Fruit fly (Drosophila melanogaster) whole organism, embryonic: ENCODE measurements around the gene CG12289.

Experiments used
- Antp ChIP-seq: fragments of 200-800 bp; sonication (Bioruptor generic); optimal IDR thresholded peaks from 3 replicates; lab custom pipeline; 2016; ENCODE audit warnings: missing biosample characterization, missing genetic modification characterization
- CG10274 ChIP-seq: fragments of 200-800 bp; sonication (Bioruptor generic); optimal IDR thresholded peaks from 3 replicates; lab custom pipeline; 2017; ENCODE audit warnings: missing biosample characterization, mild to moderate bottlenecking, missing genetic modification characterization
- CG12071 ChIP-seq: fragments of 200-800 bp; sonication (Bioruptor generic); optimal IDR thresholded peaks from 3 replicates; lab custom pipeline; 2018; ENCODE audit warnings: missing biosample characterization, mild to moderate bottlenecking, missing genetic modification characterization
- CG12104 ChIP-seq: fragments of 200-800 bp; sonication (Bioruptor generic); optimal IDR thresholded peaks from 3 replicates; lab custom pipeline; 2016; ENCODE audit warnings: missing biosample characterization, missing genetic modification characterization
- CG13624 ChIP-seq: fragments of 200-800 bp; sonication (Bioruptor generic); optimal IDR thresholded peaks from 2 replicates; lab custom pipeline; 2016; ENCODE audit warnings: missing biosample characterization, missing genetic modification characterization
- CG14667 ChIP-seq: fragments of 200-800 bp; sonication (Bioruptor generic); IDR thresholded peaks from 2 replicates; pipeline ENCODE4 v1.3.6; 2022; ENCODE audit warnings: missing biosample characterization, missing genetic modification characterization
- CG1529 ChIP-seq: fragments of 200-800 bp; sonication (Bioruptor generic); optimal IDR thresholded peaks from 3 replicates; lab custom pipeline; 2018; ENCODE audit warnings: missing biosample characterization, missing genetic modification characterization
- CG1647 ChIP-seq: fragments of 200-800 bp; sonication (Bioruptor generic); optimal IDR thresholded peaks from 3 replicates; lab custom pipeline; 2016; ENCODE audit warnings: missing biosample characterization, missing genetic modification characterization
- CG17186 ChIP-seq: fragments of 200-800 bp; sonication (Bioruptor generic); optimal IDR thresholded peaks from 3 replicates; lab custom pipeline; 2017; ENCODE audit warnings: missing biosample characterization, missing genetic modification reagents, missing genetic modification characterization
- CG31441 ChIP-seq: fragments of 200-800 bp; sonication (Bioruptor generic); IDR thresholded peaks from 2 replicates; pipeline ENCODE4 v1.3.6; 2022; ENCODE audit warnings: missing biosample characterization, missing genetic modification characterization
- CG32772 ChIP-seq: fragments of 200-800 bp; sonication (Bioruptor generic); IDR thresholded peaks from 2 replicates; pipeline ENCODE4 v1.3.6; 2022; ENCODE audit warnings: missing biosample characterization, missing genetic modification characterization
- CG34422 ChIP-seq: fragments of 200-800 bp; sonication (Bioruptor generic); IDR thresholded peaks from 3 replicates; pipeline ENCODE4 v1.3.6; 2022; ENCODE audit warnings: missing biosample characterization, missing genetic modification characterization
- CG3726 ChIP-seq: fragments of 200-800 bp; sonication (Bioruptor generic); IDR thresholded peaks from 3 replicates; pipeline ENCODE4, ENCODE4 v1.3.6; 2022; ENCODE audit warnings: missing biosample characterization, missing genetic modification characterization
- CG3995 ChIP-seq: fragments of 200-800 bp; sonication (Bioruptor generic); optimal IDR thresholded peaks from 3 replicates; lab custom pipeline; 2016; ENCODE audit warnings: missing biosample characterization, missing genetic modification characterization
- CG6175 ChIP-seq: fragments of 200-800 bp; sonication (Bioruptor generic); IDR thresholded peaks from 3 replicates; pipeline ENCODE4 v1.3.6; 2022; ENCODE audit warnings: missing biosample characterization, missing genetic modification characterization
- CG6854 ChIP-seq: fragments of 200-800 bp; sonication (Bioruptor generic); optimal IDR thresholded peaks from 3 replicates; lab custom pipeline; 2017; ENCODE audit warnings: missing biosample characterization, mild to moderate bottlenecking, missing genetic modification characterization
- CG7745 ChIP-seq: fragments of 200-800 bp; sonication (Bioruptor generic); optimal IDR thresholded peaks from 2 replicates; lab custom pipeline; 2018; ENCODE audit warnings: missing biosample characterization, mild to moderate bottlenecking, missing genetic modification characterization, moderate library complexity
- CG8281 ChIP-seq: fragments of 200-800 bp; sonication (Bioruptor generic); optimal IDR thresholded peaks from 2 replicates; lab custom pipeline; 2018; ENCODE audit warnings: missing biosample characterization, mild to moderate bottlenecking, missing genetic modification characterization, moderate library complexity
- CrebB ChIP-seq: fragments of 200-800 bp; sonication (Bioruptor generic); optimal IDR thresholded peaks from 3 replicates; lab custom pipeline; 2018; ENCODE audit warnings: missing biosample characterization, mild to moderate bottlenecking, missing genetic modification characterization
- D19A ChIP-seq: fragments of 200-800 bp; optimal IDR thresholded peaks from 3 replicates; lab custom pipeline; 2019; ENCODE audit warnings: missing biosample characterization, mild to moderate bottlenecking, missing genetic modification characterization, moderate library complexity
- Dip2 ChIP-seq: fragments of 200-800 bp; sonication (Bioruptor generic); IDR thresholded peaks from 2 replicates; pipeline ENCODE4 v1.3.6; 2022; ENCODE audit warnings: missing biosample characterization, missing genetic modification characterization
- E2f1 ChIP-seq: fragments of 200-800 bp; sonication (Bioruptor generic); IDR thresholded peaks from 2 replicates; pipeline ENCODE4 v1.3.6; 2022; ENCODE audit warnings: missing biosample characterization, missing genetic modification characterization
- Ets97D ChIP-seq: fragments of 200-800 bp; sonication (Bioruptor generic); optimal IDR thresholded peaks from 3 replicates; lab custom pipeline; 2016; ENCODE audit warnings: missing biosample characterization, missing genetic modification characterization
- H15 ChIP-seq: fragments of 200-800 bp; sonication (Bioruptor generic); IDR thresholded peaks from 3 replicates; pipeline ENCODE4 v1.3.6; 2022; ENCODE audit warnings: missing biosample characterization, missing genetic modification characterization
- Hand ChIP-seq: fragments of 200-800 bp; sonication (Bioruptor generic); optimal IDR thresholded peaks from 2 replicates; lab custom pipeline; 2017; ENCODE audit warnings: mild to moderate bottlenecking, missing biosample characterization, missing genetic modification reagents, missing genetic modification characterization
- HmgZ ChIP-seq: fragments of 200-800 bp; sonication (Bioruptor generic); optimal IDR thresholded peaks from 2 replicates; lab custom pipeline; 2018; ENCODE audit warnings: missing biosample characterization, mild to moderate bottlenecking, missing genetic modification characterization
- Kr ChIP-seq: fragments of 200-800 bp; sonication (Bioruptor generic); optimal IDR thresholded peaks from 2 replicates; lab custom pipeline; 2017; ENCODE audit warnings: missing biosample characterization, mild to moderate bottlenecking, missing genetic modification characterization
- Med ChIP-seq: fragments of 200-800 bp; sonication (Bioruptor generic); peaks from one replicate; lab custom pipeline; 2016; ENCODE audit warnings: missing biosample characterization, missing genetic modification characterization, mild to moderate bottlenecking, inconsistent platforms, moderate library complexity
- NfI ChIP-seq: fragments of 200-800 bp; sonication (Bioruptor generic); optimal IDR thresholded peaks from 3 replicates; lab custom pipeline; 2018; ENCODE audit warnings: missing biosample characterization, mild to moderate bottlenecking, missing genetic modification characterization, moderate library complexity
- Poxn ChIP-seq: fragments of 200-800 bp; sonication (Bioruptor generic); IDR thresholded peaks from 2 replicates; pipeline ENCODE4 v1.3.6; 2022; ENCODE audit warnings: missing biosample characterization, missing genetic modification characterization
- Ssrp ChIP-seq: fragments of 200-800 bp; sonication (Bioruptor generic); optimal IDR thresholded peaks from 2 replicates; lab custom pipeline; 2018; ENCODE audit warnings: missing biosample characterization, mild to moderate bottlenecking, missing genetic modification characterization, moderate library complexity
- amos ChIP-seq: fragments of 200-800 bp; sonication (Bioruptor generic); IDR thresholded peaks from 2 replicates; pipeline ENCODE4 v1.3.6; 2022; ENCODE audit warnings: missing biosample characterization, missing genetic modification characterization; ENCODE audit not compliant: partially characterized antibody
- bab2 ChIP-seq: fragments of 200-800 bp; sonication (Bioruptor generic); optimal IDR thresholded peaks from 2 replicates; lab custom pipeline; 2016; ENCODE audit warnings: missing biosample characterization, missing genetic modification characterization
- chm ChIP-seq: fragments of 200-800 bp; sonication (Bioruptor generic); IDR thresholded peaks from 2 replicates; pipeline ENCODE4 v1.3.6; 2022; ENCODE audit warnings: missing biosample characterization, missing genetic modification characterization
- ci ChIP-seq: fragments of 200-800 bp; sonication (Bioruptor generic); IDR thresholded peaks from 3 replicates; pipeline ENCODE4 v1.3.6; 2022; ENCODE audit warnings: missing biosample characterization, missing genetic modification characterization
- en ChIP-seq: fragments of 200-800 bp; sonication (Bioruptor generic); optimal IDR thresholded peaks from 2 replicates; lab custom pipeline; 2016; ENCODE audit warnings: missing biosample characterization, missing genetic modification characterization
- grn ChIP-seq: fragments of 200-800 bp; sonication (Bioruptor generic); optimal IDR thresholded peaks from 3 replicates; lab custom pipeline; 2017; ENCODE audit warnings: missing biosample characterization, missing genetic modification characterization
- gt ChIP-seq: fragments of 200-800 bp; sonication (Bioruptor generic); IDR thresholded peaks from 2 replicates; pipeline ENCODE4 v1.3.6; 2022; ENCODE audit warnings: missing biosample characterization, missing genetic modification characterization
- hb ChIP-seq: fragments of 200-800 bp; sonication (Bioruptor generic); IDR thresholded peaks from 3 replicates; pipeline ENCODE4 v1.3.6; 2022; ENCODE audit warnings: missing biosample characterization, missing genetic modification characterization; ENCODE audit not compliant: partially characterized antibody
- hkb ChIP-seq, 2 experiments: fragments of 200-800 bp in 1 of 2; fragments of >200 bp in 1 of 2; sonication (Bioruptor generic) in 1 of 2; IDR thresholded peaks in 1 of 2; optimal IDR thresholded peaks in 1 of 2; 2 replicates each; pipeline versions ENCODE4 v1.3.6 to Lab custom; 2017 to 2022; ENCODE audit warnings: missing biosample characterization in 1 of 2, missing genetic modification characterization in 1 of 2
- knrl ChIP-seq: fragments of 200-800 bp; sonication (Bioruptor generic); IDR thresholded peaks from 3 replicates; pipeline ENCODE4 v1.3.6; 2022; ENCODE audit warnings: missing biosample characterization, missing genetic modification characterization; ENCODE audit not compliant: partially characterized antibody
- nerfin-1 ChIP-seq: fragments of 200-800 bp; sonication (Bioruptor generic); optimal IDR thresholded peaks from 3 replicates; lab custom pipeline; 2019; ENCODE audit warnings: missing biosample characterization, mild to moderate bottlenecking, missing genetic modification characterization, moderate library complexity
- oc ChIP-seq: fragments of 200-800 bp; sonication (Bioruptor generic); optimal IDR thresholded peaks from 2 replicates; lab custom pipeline; 2018; ENCODE audit warnings: missing biosample characterization, mild to moderate bottlenecking, missing genetic modification characterization, moderate library complexity
- row ChIP-seq: fragments of 200-800 bp; sonication (Bioruptor generic); IDR thresholded peaks from 3 replicates; pipeline ENCODE4 v1.3.6; 2022; ENCODE audit warnings: missing biosample characterization, missing genetic modification characterization
- salm ChIP-seq: fragments of 200-800 bp; sonication (Bioruptor generic); optimal IDR thresholded peaks from 2 replicates; lab custom pipeline; 2018; ENCODE audit warnings: missing biosample characterization, mild to moderate bottlenecking, missing genetic modification characterization
- so ChIP-seq: fragments of 200-800 bp; sonication (Bioruptor generic); IDR thresholded peaks from 3 replicates; pipeline ENCODE4 v1.3.6; 2022; ENCODE audit warnings: missing biosample characterization, missing genetic modification characterization
- ssp ChIP-seq: fragments of 200-800 bp; sonication (Bioruptor generic); IDR thresholded peaks from 2 replicates; pipeline ENCODE4 v1.3.6; 2022; ENCODE audit warnings: missing biosample characterization, missing genetic modification characterization
- tna ChIP-seq: fragments of 200-800 bp; sonication (Bioruptor generic); IDR thresholded peaks from 2 replicates; pipeline ENCODE4 v1.3.6; 2022; ENCODE audit warnings: missing biosample characterization, missing genetic modification characterization; ENCODE audit not compliant: partially characterized antibody
- tup ChIP-seq: fragments of 200-800 bp; sonication (Bioruptor generic); optimal IDR thresholded peaks from 2 replicates; lab custom pipeline; 2016; ENCODE audit warnings: missing biosample characterization, mild to moderate bottlenecking, missing genetic modification characterization, moderate library complexity

CG12289 gene

DNA sequence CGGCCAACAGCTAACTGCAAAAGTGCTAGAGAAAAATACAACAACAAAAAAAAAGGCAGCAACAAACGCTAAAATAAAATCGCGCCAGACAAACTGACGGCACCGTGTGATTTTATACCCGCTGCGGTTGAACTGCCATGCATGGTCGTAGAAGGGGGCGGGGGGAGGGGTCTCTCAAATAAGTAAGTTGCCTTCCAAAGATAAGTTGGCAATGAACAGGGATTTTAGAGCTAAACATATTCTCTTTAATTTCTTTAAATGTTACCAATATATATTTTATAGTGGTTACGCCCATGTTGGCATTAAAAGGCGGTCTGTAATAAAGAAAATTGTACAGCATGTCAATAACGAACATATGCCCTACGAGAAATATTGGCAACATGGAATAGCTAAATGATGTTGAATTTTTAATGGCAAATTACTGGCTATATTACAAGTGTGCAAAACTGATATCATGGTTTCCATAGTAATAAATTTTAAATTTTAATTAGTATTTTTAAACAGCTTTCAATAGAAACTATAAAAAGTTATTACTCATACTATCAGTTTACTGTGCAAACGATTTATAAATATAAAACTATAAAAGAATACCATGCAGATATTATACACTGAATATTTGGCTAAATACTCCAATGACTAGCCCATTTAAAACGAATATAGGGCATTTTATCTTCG lies 26.9 kb downstream of the CG12289 start (continued):
- peak; percentile 45 for TF ChIP-seq CG12071 (GFP tag; lab: Kevin White, UChicago)
- peak; percentile 89 for TF ChIP-seq ci (GFP tag; lab: Robert Waterston, UW)
- TF ChIP-seq CG12104 (GFP tag; lab: Kevin White, UChicago): no peak
- TF ChIP-seq HmgZ (tag; lab: Kevin White, UChicago): peak; percentile 62
- TF ChIP-seq Dip2 (GFP tag; lab: Robert Waterston, UW): no peak
- no peak for TF ChIP-seq grn
- TF ChIP-seq Ssrp (tag; lab: Kevin White, UChicago): peak; percentile 69
- TF ChIP-seq ssp: peak; percentile 53
- TF ChIP-seq CG14667 (GFP tag; lab: Robert Waterston, UW): peak; percentile 46; the same call in 1 of the 2 replicates
- no peak for TF ChIP-seq knrl (GFP tag; lab: Robert Waterston, UW)
- TF ChIP-seq amos (GFP tag; lab: Robert Waterston, UW): no peak
- peak; percentile 71 for TF ChIP-seq oc (tag; lab: Kevin White, UChicago)
- peak; percentile 44 for TF ChIP-seq nerfin-1 (tag; lab: Kevin White, UChicago)
- TF ChIP-seq gt (GFP tag; lab: Robert Waterston, UW): no peak
- TF ChIP-seq CG7745 (tag; lab: Kevin White, UChicago): no peak
- TF ChIP-seq CG17186: no peak
- TF ChIP-seq Poxn (GFP tag; lab: Robert Waterston, UW): 0 out of 2 replicates have a peak, but pooled peaks have one; percentile 50
- TF ChIP-seq en: peak; percentile 12
- TF ChIP-seq E2f1 (GFP tag; lab: Robert Waterston, UW): peak; percentile 72
- TF ChIP-seq hb (GFP tag; lab: Robert Waterston, UW): no peak
- peak; percentile 11 for TF ChIP-seq CG6854 (GFP tag; lab: Kevin White, UChicago)
- peak; percentile 73; the same call in 2 of the 3 replicates for TF ChIP-seq CG3726
- peak; percentile 51 for TF ChIP-seq salm (tag; lab: Kevin White, UChicago)
- peak; percentile 7 for TF ChIP-seq Hand (GFP tag; lab: Kevin White, UChicago)
- TF ChIP-seq CG3995: peak; percentile 27
- peak; percentile 50 for TF ChIP-seq tup
- TF ChIP-seq bab2 (GFP tag; lab: Kevin White, UChicago): peak; percentile 39
- peak; percentile 92 for TF ChIP-seq Med (GFP tag; lab: Kevin White, UChicago)
- peak; percentile 55; the same call in 1 of the 2 replicates for TF ChIP-seq chm (GFP tag; lab: Robert Waterston, UW)
- peak; percentile 69 for TF ChIP-seq Antp (GFP tag; lab: Kevin White, UChicago)
- TF ChIP-seq CG31441: peak; percentile 65
- no peak for TF ChIP-seq CG6175 (GFP tag; lab: Robert Waterston, UW)
- TF ChIP-seq CG34422 (GFP tag; lab: Robert Waterston, UW): peak; percentile 63; the same call in 2 of the 3 replicates
- peak; percentile 82 for TF ChIP-seq NfI
- TF ChIP-seq CG13624: peak; percentile 8
- TF ChIP-seq CG10274 (GFP tag; lab: Kevin White, UChicago): peak; percentile 34
- peak; percentile 80 for TF ChIP-seq row
- TF ChIP-seq CG1647: peak; percentile 30
- peak; percentile 48 for TF ChIP-seq CG1529 (GFP tag; lab: Kevin White, UChicago)
- peak; percentile 65 for TF ChIP-seq D19A
- TF ChIP-seq CG32772 (GFP tag; lab: Robert Waterston, UW): peak; percentile 78
- no peak for TF ChIP-seq Kr (GFP tag; lab: Kevin White, UChicago)
- TF ChIP-seq hkb (optimal IDR thresholded peaks at IDR 0.05; lab: Kevin White, UChicago): no peak
- TF ChIP-seq hkb (GFP tag; IDR thresholded peaks at IDR 0.05; lab: Robert Waterston, UW): peak; percentile 61
- peak; percentile 48 for TF ChIP-seq CG8281 (tag; lab: Kevin White, UChicago)
- TF ChIP-seq CrebB (tag; lab: Kevin White, UChicago): peak; percentile 6
- no peak for TF ChIP-seq tna (GFP tag; lab: Robert Waterston, UW)
- TF ChIP-seq H15: peak; percentile 73
- TF ChIP-seq so (GFP tag; lab: Robert Waterston, UW): peak; percentile 61; the same call in 1 of the 3 replicates
- no peak for TF ChIP-seq Ets97D (GFP tag; lab: Kevin White, UChicago)
